Fruit fly (Drosophila melanogaster): ENCODE results near the gene CheA75a.

- TF ChIP-seq CG8159 (tag; optimal IDR thresholded peaks at IDR 0.05) (peak; percentile 13), CG4496 (GFP tag; IDR thresholded peaks at IDR 0.05) (no peak)
Measured at dm6 chr3L:18270895-18271294, 19.0 kb downstream of the CheA75a start.

Data from whole organism, pupa.